Fruit fly (Drosophila melanogaster) whole organism, adult: ENCODE results near the gene PolZ2.

Source experiments
- CG12768 ChIP-seq: fragments of 200-800 bp; sonication (Bioruptor generic); optimal IDR thresholded peaks from 2 replicates; lab custom pipeline; 2017; ENCODE audit warnings: missing biosample characterization, missing genetic modification characterization, mild to moderate bottlenecking, moderate library complexity, missing genetic modification reagents
- CG14711 ChIP-seq: fragments of 200-800 bp; sonication (Bioruptor generic); optimal IDR thresholded peaks from 2 replicates; lab custom pipeline; 2018; ENCODE audit warnings: missing biosample characterization, mild to moderate bottlenecking, missing genetic modification characterization, moderate library complexity
- CG33017 ChIP-seq: fragments of 200-800 bp; sonication (Bioruptor generic); optimal IDR thresholded peaks from 2 replicates; lab custom pipeline; 2018; ENCODE audit warnings: missing biosample characterization, mild to moderate bottlenecking, missing genetic modification characterization, moderate library complexity
- CG5204 ChIP-seq: fragments of 200-800 bp; sonication (Bioruptor generic); optimal IDR thresholded peaks from 2 replicates; lab custom pipeline; 2016; ENCODE audit warnings: missing biosample characterization, missing genetic modification characterization
- CG7045 ChIP-seq: fragments of 200-800 bp; sonication (Bioruptor generic); optimal IDR thresholded peaks from 2 replicates; lab custom pipeline; 2017; ENCODE audit warnings: missing biosample characterization, mild to moderate bottlenecking, missing genetic modification characterization
- CG7101 ChIP-seq: fragments of 200-800 bp; sonication (Bioruptor generic); optimal IDR thresholded peaks from 2 replicates; lab custom pipeline; 2018; ENCODE audit warnings: missing biosample characterization, mild to moderate bottlenecking, missing genetic modification characterization, moderate library complexity
- Mnt ChIP-seq: fragments of 200-800 bp; sonication (Bioruptor generic); optimal IDR thresholded peaks from 2 replicates; lab custom pipeline; 2016; ENCODE audit warnings: missing biosample characterization, mild to moderate bottlenecking, missing genetic modification characterization
- cnc ChIP-seq, 2 experiments: fragments of >200 bp; optimal IDR thresholded peaks; 2 replicates each; lab custom pipeline; 2017
- kay ChIP-seq: fragments of 200-800 bp; sonication (Bioruptor generic); peaks from one replicate; lab custom pipeline; 2016; ENCODE audit warnings: missing biosample characterization, missing genetic modification characterization, borderline replicate concordance
- tj ChIP-seq: fragments of 200-800 bp; sonication (Bioruptor generic); optimal IDR thresholded peaks from 3 replicates; lab custom pipeline; 2017; ENCODE audit warnings: missing biosample characterization, mild to moderate bottlenecking, missing genetic modification characterization, moderate library complexity

dm6 chr3R:5591398-5591853 lies 2.8 kb downstream of the PolZ2 start, which contains the start of the genes noi and Vha26:
- TF ChIP-seq CG14711 (tag; lab: Kevin White, UChicago) (peak; percentile 48), tj (GFP tag; lab: Kevin White, UChicago) (peak; percentile 10), CG5204 (no peak), cnc (optimal IDR thresholded peaks at IDR 0.05; lab: Kevin White, UChicago) (no peak), CG12768 (GFP tag; lab: Kevin White, UChicago) (no peak), CG33017 (no peak), Mnt (GFP tag; lab: Kevin White, UChicago) (peak; percentile 71), kay (GFP tag; lab: Kevin White, UChicago) (no peak), CG7101 (tag; lab: Kevin White, UChicago) (peak; percentile 46), CG7045 (GFP tag; lab: Kevin White, UChicago) (no peak)
